Worm (Caenorhabditis elegans) whole organism, L2 larva: ENCODE data around the gene cpr-5.

Experiments used
- F13H6.1 ChIP-seq: sonication (generic microtip); optimal IDR thresholded peaks from 2 replicates; lab custom pipeline; 2016; ENCODE audit warnings: missing genetic modification characterization, missing compliant biosample characterization
- R02D3.7 ChIP-seq: fragments of 150-350 bp; optimal IDR thresholded peaks from 2 replicates; lab custom pipeline; 2014; ENCODE audit warnings: missing biosample characterization, missing genetic modification characterization
- Y55F3AM.14 ChIP-seq: fragments of 200-800 bp; sonication (Bioruptor generic); optimal IDR thresholded peaks from 2 replicates; lab custom pipeline; 2018; ENCODE audit warnings: mild to moderate bottlenecking, missing genetic modification characterization, missing compliant biosample characterization
- alr-1 ChIP-seq: fragments of 150-350 bp; optimal IDR thresholded peaks from 2 replicates; lab custom pipeline; 2014; ENCODE audit warnings: missing biosample characterization, missing genetic modification characterization
- aly-2 ChIP-seq: fragments of 150-350 bp; optimal IDR thresholded peaks from 2 replicates; lab custom pipeline; 2014; ENCODE audit warnings: missing biosample characterization, missing genetic modification characterization
- blmp-1 ChIP-seq: sonication (generic microtip); optimal IDR thresholded peaks from 2 replicates; lab custom pipeline; 2017; ENCODE audit warnings: missing genetic modification characterization, mild to moderate bottlenecking, missing compliant biosample characterization, antibody characterized with exemption, moderate library complexity; ENCODE audit not compliant: insufficient read depth
- ceh-16 ChIP-seq: fragments of 150-350 bp; optimal IDR thresholded peaks from 2 replicates; lab custom pipeline; 2014; ENCODE audit warnings: missing biosample characterization, missing genetic modification characterization
- crh-2 ChIP-seq: sonication (generic microtip); optimal IDR thresholded peaks from 2 replicates; lab custom pipeline; 2017; ENCODE audit warnings: missing biosample characterization, missing genetic modification characterization
- dmd-4 ChIP-seq: sonication (generic microtip); optimal IDR thresholded peaks from 2 replicates; lab custom pipeline; 2017; ENCODE audit warnings: missing biosample characterization, missing genetic modification characterization
- egl-27 ChIP-seq: sonication (generic microtip); optimal IDR thresholded peaks from 3 replicates; lab custom pipeline; 2017; ENCODE audit warnings: missing biosample characterization, missing genetic modification reagents, missing genetic modification characterization
- elt-1 ChIP-seq: fragments of 150-350 bp; optimal IDR thresholded peaks from 2 replicates; lab custom pipeline; 2014; ENCODE audit warnings: missing biosample characterization, missing genetic modification characterization
- elt-3 ChIP-seq: sonication (generic microtip); optimal IDR thresholded peaks from 2 replicates; lab custom pipeline; 2017; ENCODE audit warnings: missing biosample characterization, missing genetic modification characterization
- fos-1 ChIP-seq: fragments of 150-350 bp; optimal IDR thresholded peaks from 2 replicates; lab custom pipeline; 2014; ENCODE audit warnings: missing biosample characterization, missing genetic modification characterization
- gmeb-1 ChIP-seq: fragments of 150-350 bp; optimal IDR thresholded peaks from 2 replicates; lab custom pipeline; 2014; ENCODE audit warnings: missing biosample characterization, missing genetic modification characterization
- lin-11 ChIP-seq: fragments of 150-350 bp; sonication (generic microtip); optimal IDR thresholded peaks from 2 replicates; lab custom pipeline; 2014; ENCODE audit warnings: missing biosample characterization, missing genetic modification characterization, inconsistent platforms, mixed read lengths
- lin-13 ChIP-seq: fragments of 150-350 bp; optimal IDR thresholded peaks from 2 replicates; lab custom pipeline; 2014; ENCODE audit warnings: missing biosample characterization, missing genetic modification reagents, missing genetic modification characterization
- lsy-2 ChIP-seq, 2 experiments: fragments of 150-350 bp in 1 of 2; sonication (generic microtip) in 1 of 2; optimal IDR thresholded peaks; 2 replicates each; lab custom pipeline; 2014 to 2017; ENCODE audit warnings: missing biosample characterization in 2 of 2, missing genetic modification characterization in 2 of 2
- mbf-1 ChIP-seq: sonication (generic microtip); optimal IDR thresholded peaks from 2 replicates; lab custom pipeline; 2017; ENCODE audit warnings: missing biosample characterization, missing genetic modification characterization
- mdl-1 ChIP-seq, 2 experiments: fragments of 150-350 bp in 1 of 2; sonication (generic microtip) in 1 of 2; optimal IDR thresholded peaks; 2 replicates each; lab custom pipeline; 2017; ENCODE audit warnings: missing biosample characterization in 2 of 2, missing genetic modification characterization in 2 of 2
- nhr-10 ChIP-seq: sonication (generic microtip); optimal IDR thresholded peaks from 2 replicates; lab custom pipeline; 2017; ENCODE audit warnings: missing biosample characterization, missing genetic modification characterization
- nhr-11 ChIP-seq: fragments of 150-350 bp; optimal IDR thresholded peaks from 2 replicates; lab custom pipeline; 2014; ENCODE audit warnings: missing biosample characterization, missing genetic modification characterization
- nhr-12 ChIP-seq: fragments of 150-350 bp; optimal IDR thresholded peaks from 2 replicates; lab custom pipeline; 2014; ENCODE audit warnings: missing biosample characterization, missing genetic modification characterization
- nhr-21 ChIP-seq: fragments of 150-350 bp; optimal IDR thresholded peaks from 2 replicates; lab custom pipeline; 2014; ENCODE audit warnings: missing biosample characterization, missing genetic modification characterization
- nhr-23 ChIP-seq: fragments of 150-350 bp; optimal IDR thresholded peaks from 2 replicates; lab custom pipeline; 2014; ENCODE audit warnings: missing biosample characterization, missing genetic modification reagents, missing genetic modification characterization
- nhr-25 ChIP-seq: fragments of 150-350 bp; sonication (generic microtip); optimal IDR thresholded peaks from 3 replicates; lab custom pipeline; 2014; ENCODE audit warnings: missing biosample characterization, missing genetic modification characterization
- nhr-77 ChIP-seq: fragments of 150-350 bp; optimal IDR thresholded peaks from 2 replicates; lab custom pipeline; 2014; ENCODE audit warnings: missing biosample characterization, missing genetic modification characterization
- peb-1 ChIP-seq: fragments of 150-350 bp; optimal IDR thresholded peaks from 2 replicates; lab custom pipeline; 2014; ENCODE audit warnings: missing biosample characterization, missing genetic modification characterization
- skn-1 ChIP-seq: sonication (generic microtip); optimal IDR thresholded peaks from 2 replicates; lab custom pipeline; 2017; ENCODE audit warnings: missing biosample characterization, missing genetic modification characterization
- sma-9 ChIP-seq, 2 experiments: fragments of 150-350 bp in 1 of 2; sonication (generic microtip) in 1 of 2; optimal IDR thresholded peaks; 2 replicates each; lab custom pipeline; 2014 to 2016; ENCODE audit warnings: missing genetic modification characterization in 2 of 2, mild to moderate bottlenecking in 1 of 2, missing biosample characterization in 1 of 2, missing compliant biosample characterization in 1 of 2, missing genetic modification reagents in 1 of 2, moderate library complexity in 1 of 2
- unc-39 ChIP-seq: fragments of 150-350 bp; optimal IDR thresholded peaks from 2 replicates; lab custom pipeline; 2014; ENCODE audit warnings: missing biosample characterization, missing genetic modification characterization
- unc-55 ChIP-seq: fragments of 150-350 bp; sonication (generic microtip); optimal IDR thresholded peaks from 3 replicates; lab custom pipeline; 2014; ENCODE audit warnings: missing biosample characterization, missing genetic modification reagents, missing genetic modification characterization
- ztf-11 ChIP-seq: sonication (generic microtip); optimal IDR thresholded peaks from 2 replicates; lab custom pipeline; 2017; ENCODE audit warnings: missing biosample characterization, missing genetic modification characterization
- ztf-4 ChIP-seq: fragments of 150-350 bp; optimal IDR thresholded peaks from 2 replicates; lab custom pipeline; 2014; ENCODE audit warnings: missing biosample characterization, missing genetic modification characterization

cpr-5 gene

DNA sequence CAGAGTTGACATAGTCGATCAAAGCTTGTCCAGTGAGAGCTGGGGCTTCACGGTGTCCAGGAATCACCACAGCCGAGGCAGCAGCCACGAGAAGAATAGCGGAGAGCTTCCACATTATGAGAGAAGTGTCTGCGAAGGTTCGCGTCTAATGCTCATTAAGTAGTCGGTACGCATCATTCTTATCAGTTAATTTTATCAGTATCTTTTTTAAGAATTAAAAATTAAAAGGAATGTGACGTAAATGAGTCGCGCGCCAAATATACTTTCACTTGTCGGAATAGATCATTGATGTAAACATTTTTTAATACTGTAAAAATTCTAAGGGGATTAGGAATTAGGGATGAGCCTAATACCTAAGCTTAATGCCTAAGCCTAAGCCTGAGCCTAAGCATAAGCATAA is at the start of gene cpr-5:
Gene cpr-5 (minus strand): TSS at position 197 of the 400 bp plus-strand sequence.
- no peak for TF ChIP-seq lin-13 (GFP tag; lab: Kevin White, UChicago)
- no peak for TF ChIP-seq unc-55
- TF ChIP-seq blmp-1 (tag; lab: Kevin White, UChicago), result peak; percentile 25
- no peak for TF ChIP-seq Y55F3AM.14 (GFP tag; lab: Kevin White, UChicago)
- no peak for TF ChIP-seq nhr-23 (tag; lab: Kevin White, UChicago)

DNA sequence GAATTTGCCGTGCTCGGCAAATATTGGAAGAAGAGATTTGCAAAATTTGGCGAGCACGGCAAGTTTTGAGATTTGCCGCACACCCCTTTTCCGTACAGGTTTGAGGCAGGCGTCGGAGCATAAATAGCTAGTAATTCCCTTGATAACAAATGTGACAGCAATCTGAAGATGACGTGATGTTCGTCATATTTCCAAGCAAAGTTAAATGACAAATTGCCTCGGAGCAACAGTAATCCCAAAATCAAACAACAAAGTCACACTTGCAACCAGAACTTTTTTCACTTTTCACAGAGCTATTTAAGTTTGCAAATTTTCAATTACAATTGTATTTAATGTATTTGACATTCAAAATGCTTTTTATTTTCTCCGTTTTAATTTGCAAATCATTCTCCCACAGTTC is 45.4 kb upstream of the cpr-5 start, which contains the start of gene F25A2.1:
Gene F25A2.1 (plus strand): TSS at position 301 of the 400 bp plus-strand sequence.
- no peak for TF ChIP-seq elt-1 (tag; lab: Kevin White, UChicago)
- peak; percentile 19 for TF ChIP-seq fos-1 (tag; lab: Kevin White, UChicago)

DNA sequence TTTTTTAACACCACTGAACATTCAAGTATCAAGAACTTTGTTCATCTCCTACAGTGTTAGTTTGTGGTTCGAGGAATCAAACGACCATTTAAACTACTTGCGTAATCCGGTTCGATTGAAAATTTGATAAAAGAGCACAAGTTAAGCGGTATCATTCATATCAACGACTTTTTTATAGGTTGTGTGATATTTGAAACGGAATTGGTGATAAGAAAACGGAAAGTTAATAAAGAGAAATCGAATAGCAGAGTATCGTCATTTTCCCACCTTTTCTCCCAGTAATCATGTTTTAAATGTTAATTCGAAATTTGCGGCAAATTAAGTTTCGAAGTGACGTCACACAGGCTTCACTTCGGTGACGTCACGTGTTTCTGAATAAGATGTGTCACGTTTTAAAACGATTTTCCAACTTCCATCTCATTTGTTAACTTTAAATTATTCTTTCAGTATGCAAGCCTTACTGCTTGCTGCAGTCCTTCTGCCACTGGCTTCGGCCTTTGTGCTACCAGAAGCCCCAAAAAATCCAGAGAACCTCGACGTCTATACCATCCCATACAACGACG is 42.5 kb upstream of the cpr-5 start, which contains the start of gene T21H3.1:
Gene T21H3.1 (plus strand): TSS at position 448 of the 563 bp plus-strand sequence.
- TF ChIP-seq lin-11 (tag; lab: Kevin White, UChicago) (no peak), ceh-16 (no peak), sma-9 (GFP tag; optimal IDR thresholded peaks at IDR 0.05; lab: Kevin White, UChicago) (peak; percentile 60), sma-9 (tag; optimal IDR thresholded peaks at IDR 0.05; lab: Kevin White, UChicago) (no peak), ztf-4 (tag; lab: Kevin White, UChicago) (no peak), nhr-10 (no peak), fos-1 (tag; lab: Kevin White, UChicago) (peak; percentile 92), skn-1 (no peak), crh-2 (tag; lab: Kevin White, UChicago) (peak; percentile 57)

DNA sequence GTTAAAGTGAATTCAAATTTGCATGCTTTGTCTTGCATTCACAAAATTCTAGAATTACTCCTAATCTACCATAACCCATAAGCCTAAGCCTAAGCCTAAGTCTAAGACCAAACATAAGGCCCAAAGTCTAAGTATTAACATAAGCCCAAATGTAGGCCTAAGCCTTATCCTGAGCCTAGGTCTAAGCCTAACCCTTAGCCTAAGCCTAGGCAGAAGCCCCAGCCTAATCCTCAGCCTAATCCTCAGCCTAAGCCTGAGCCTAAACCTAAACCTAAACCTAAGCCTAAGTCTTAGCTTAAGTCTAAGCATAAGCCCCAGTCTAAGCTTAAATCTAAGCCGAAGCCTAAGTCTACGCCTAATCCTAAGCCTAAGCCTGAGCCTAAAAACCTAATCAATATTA is 36.8 kb upstream of the cpr-5 start:
- TF ChIP-seq nhr-21 (tag; lab: Kevin White, UChicago), result no peak
- no peak for TF ChIP-seq fos-1 (tag; lab: Kevin White, UChicago)
- no peak for TF ChIP-seq lin-11 (tag; lab: Kevin White, UChicago)
- TF ChIP-seq blmp-1 (tag; lab: Kevin White, UChicago), result no peak
- no peak for TF ChIP-seq mbf-1 (tag; lab: Kevin White, UChicago)
- no peak for TF ChIP-seq aly-2 (tag; lab: Kevin White, UChicago)
- no peak for TF ChIP-seq Y55F3AM.14 (GFP tag; lab: Kevin White, UChicago)
- TF ChIP-seq elt-1 (tag; lab: Kevin White, UChicago), result no peak
- no peak for TF ChIP-seq mdl-1 (tag; optimal IDR thresholded peaks at IDR 0.05; lab: Kevin White, UChicago)
- TF ChIP-seq nhr-25 (tag; lab: Kevin White, UChicago), result no peak
- TF ChIP-seq peb-1 (tag; lab: Kevin White, UChicago), result no peak
- no peak for TF ChIP-seq gmeb-1 (tag; lab: Kevin White, UChicago)
- TF ChIP-seq egl-27 (tag; lab: Kevin White, UChicago), result no peak
- TF ChIP-seq unc-39 (tag; lab: Kevin White, UChicago), result no peak
- TF ChIP-seq nhr-23 (tag; lab: Kevin White, UChicago), result no peak
- TF ChIP-seq nhr-12 (tag; lab: Kevin White, UChicago), result no peak
- TF ChIP-seq F13H6.1 (tag; lab: Kevin White, UChicago), result no peak
- no peak for TF ChIP-seq ztf-11 (tag; lab: Kevin White, UChicago)
- no peak for TF ChIP-seq skn-1
- no peak for TF ChIP-seq elt-3 (tag; lab: Kevin White, UChicago)

DNA sequence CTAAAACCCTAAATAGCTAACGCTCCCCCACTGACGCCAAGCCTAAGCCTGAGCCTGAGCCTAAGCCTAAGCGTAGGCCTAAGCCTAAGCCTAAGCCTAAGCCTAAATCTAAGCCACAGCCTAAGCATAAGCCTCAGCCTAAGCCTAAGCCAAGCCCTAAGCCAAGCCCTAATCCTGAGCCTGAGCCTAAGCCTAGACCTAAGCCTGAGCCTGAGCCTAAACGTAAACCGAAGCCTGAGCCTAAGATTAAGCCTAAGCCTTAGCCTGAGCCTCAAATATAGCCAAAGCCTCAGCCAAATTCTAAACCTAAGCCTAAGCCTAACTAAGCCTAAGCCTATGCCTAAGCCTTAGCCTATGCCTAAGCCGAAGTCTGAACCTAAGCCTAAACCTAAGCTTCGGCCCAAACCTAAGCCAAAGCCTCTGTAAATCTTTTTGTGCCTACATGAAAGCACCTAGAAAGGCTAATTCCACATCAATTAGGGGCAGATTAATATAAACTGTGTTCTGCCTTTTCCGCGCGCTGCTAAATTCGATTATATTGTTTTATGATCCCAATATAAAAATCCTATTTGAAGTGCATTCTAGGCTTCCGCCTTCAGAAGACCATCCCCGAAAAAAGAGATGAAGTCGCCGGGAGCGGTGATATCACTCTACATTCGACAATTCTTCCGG is 31.4 kb upstream of the cpr-5 start, which contains the start of gene ptr-16:
Gene ptr-16 (plus strand): TSS at position 622 of the 672 bp plus-strand sequence.
- no peak for TF ChIP-seq nhr-11
- TF ChIP-seq mdl-1 (tag; optimal IDR thresholded peaks at IDR 0.05; lab: Kevin White, UChicago), result no peak
- TF ChIP-seq egl-27 (tag; lab: Kevin White, UChicago), result no peak
- TF ChIP-seq nhr-12 (tag; lab: Kevin White, UChicago), result no peak
- TF ChIP-seq, all 48 proteins: peak for 0

DNA sequence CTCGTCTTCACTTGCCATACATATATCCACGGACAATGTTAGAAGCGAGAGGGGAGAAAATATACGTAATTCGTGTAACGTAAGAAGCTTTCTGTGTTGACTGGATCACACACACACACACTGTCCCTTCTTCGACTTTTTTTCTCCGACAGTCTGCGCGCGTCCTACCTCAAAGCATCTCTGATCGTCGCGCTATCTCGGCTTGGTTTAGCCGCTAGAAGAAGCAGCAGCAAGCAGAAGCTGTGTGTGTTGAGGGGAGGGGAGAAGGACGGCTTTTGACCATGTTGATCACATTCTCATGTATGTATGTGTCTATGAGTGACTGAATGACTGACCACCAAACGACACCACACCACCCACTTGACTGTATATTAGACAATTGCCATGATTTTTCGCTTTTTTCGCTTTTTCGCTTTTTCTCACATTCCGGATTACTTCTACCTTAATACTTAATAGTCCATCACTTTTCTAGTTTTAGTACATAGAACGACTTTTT is 30.4 kb upstream of the cpr-5 start, which contains the start of gene T21H3.5:
Gene T21H3.5 (minus strand): TSS at position 98 of the 496 bp plus-strand sequence.
- TF ChIP-seq nhr-12 (tag; lab: Kevin White, UChicago), result no peak
- no peak for TF ChIP-seq peb-1 (tag; lab: Kevin White, UChicago)
- no peak for TF ChIP-seq Y55F3AM.14 (GFP tag; lab: Kevin White, UChicago)
- TF ChIP-seq sma-9 (GFP tag; optimal IDR thresholded peaks at IDR 0.05; lab: Kevin White, UChicago), result no peak
- TF ChIP-seq sma-9 (tag; optimal IDR thresholded peaks at IDR 0.05; lab: Kevin White, UChicago), result no peak
- no peak for TF ChIP-seq nhr-77 (tag; lab: Kevin White, UChicago)
- no peak for TF ChIP-seq lin-13 (GFP tag; lab: Kevin White, UChicago)
- TF ChIP-seq dmd-4 (tag; lab: Kevin White, UChicago), result no peak
- TF ChIP-seq nhr-10, result no peak
- TF ChIP-seq lsy-2 (tag; optimal IDR thresholded peaks at IDR 0.05; lab: Kevin White, UChicago), result no peak
- no peak for TF ChIP-seq R02D3.7
- TF ChIP-seq fos-1 (tag; lab: Kevin White, UChicago), result no peak
- no peak for TF ChIP-seq nhr-25 (tag; lab: Kevin White, UChicago)
- no peak for TF ChIP-seq alr-1 (tag; lab: Kevin White, UChicago)
